Worm (Caenorhabditis elegans) whole organism, young adult: ENCODE measurements around the gene nkcc-1.

ENCODE experiments used
- B0019.2 ChIP-seq: fragments of 200-800 bp; sonication (Bioruptor generic); conservative IDR thresholded peaks from 2 replicates; pipeline ENCODE4 v1.3.6; 2022; ENCODE audit warnings: missing genetic modification reagents, missing genetic modification characterization, missing compliant biosample characterization
- K11D2.4 ChIP-seq: fragments of 200-800 bp; sonication (Bioruptor generic); IDR thresholded peaks from 2 replicates; pipeline ENCODE4 v1.3.6; 2022; ENCODE audit warnings: missing genetic modification reagents, missing genetic modification characterization, missing compliant biosample characterization
- ama-1 ChIP-seq, 3 experiments: fragments of 150-350 bp in 1 of 3; sonication (generic microtip) in 2 of 3; optimal IDR thresholded peaks; 2 replicates each; lab custom pipeline; 2014 to 2018; ENCODE audit warnings: missing biosample characterization in 2 of 3, missing genetic modification characterization in 2 of 3, missing genetic modification reagents in 2 of 3
- dox-1 ChIP-seq: fragments of 200-800 bp; sonication (Bioruptor generic); IDR thresholded peaks from 2 replicates; pipeline ENCODE4 v1.3.6; 2022; ENCODE audit warnings: missing genetic modification reagents, missing genetic modification characterization, missing compliant biosample characterization
- dpl-1 ChIP-seq: fragments of 150-350 bp; optimal IDR thresholded peaks from 2 replicates; lab custom pipeline; 2014; ENCODE audit warnings: missing biosample characterization, missing genetic modification reagents, missing genetic modification characterization
- hlh-12 ChIP-seq: sonication (generic microtip); optimal IDR thresholded peaks from 2 replicates; lab custom pipeline; 2016; ENCODE audit warnings: missing genetic modification characterization, missing compliant biosample characterization
- hlh-26 ChIP-seq: fragments of 200-800 bp; sonication (Bioruptor generic); conservative IDR thresholded peaks from 2 replicates; pipeline ENCODE4 v1.3.6; 2022; ENCODE audit warnings: missing genetic modification reagents, missing genetic modification characterization, missing compliant biosample characterization
- mes-4 ChIP-seq: sonication (generic microtip); optimal IDR thresholded peaks from 2 replicates; lab custom pipeline; 2016; ENCODE audit warnings: missing genotype, missing genetic modification characterization, missing compliant biosample characterization
- nfya-1 ChIP-seq: sonication (generic microtip); optimal IDR thresholded peaks from 2 replicates; lab custom pipeline; 2017; ENCODE audit warnings: antibody characterized with exemption, missing compliant biosample characterization, missing genetic modification characterization, borderline replicate concordance; ENCODE audit not compliant: insufficient read depth
- pha-4 ChIP-seq: fragments of 150-350 bp; sonication (generic microtip); optimal IDR thresholded peaks from 2 replicates; lab custom pipeline; 2014; ENCODE audit warnings: missing biosample characterization, missing genetic modification reagents, missing genetic modification characterization

DNA sequence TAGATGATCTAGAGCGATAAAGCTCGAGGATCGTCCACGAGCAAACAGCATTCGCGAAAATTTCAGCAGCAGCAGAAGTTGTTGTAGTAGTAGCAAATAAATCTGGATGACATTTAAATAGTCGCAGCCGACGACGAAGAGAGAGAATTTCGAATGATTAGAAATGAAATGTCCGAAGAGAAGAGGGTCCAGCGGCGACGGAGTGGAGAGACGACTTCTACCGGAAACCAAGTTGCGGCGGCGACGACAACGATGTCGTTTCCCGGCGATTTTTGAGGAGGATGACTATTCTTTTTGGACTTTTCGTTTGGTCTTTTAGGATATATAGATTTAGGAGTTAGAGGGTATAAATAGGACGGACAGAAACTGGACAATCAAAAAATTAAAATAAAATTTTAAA lies 57.5 kb downstream of the nkcc-1 start:
- no peak for TF ChIP-seq K11D2.4 (GFP tag; lab: Robert Waterston, UW)
- no peak for TF ChIP-seq nfya-1
- TF ChIP-seq ama-1 (optimal IDR thresholded peaks at IDR 0.05; lab: Kevin White, UChicago): no peak
- no peak for TF ChIP-seq ama-1 (GFP tag; optimal IDR thresholded peaks at IDR 0.05; lab: Kevin White, UChicago)
- TF ChIP-seq pha-4 (tag; lab: Kevin White, UChicago): no peak
- TF ChIP-seq B0019.2 (GFP tag; lab: Robert Waterston, UW): no peak
- no peak for TF ChIP-seq hlh-12 (tag; lab: Kevin White, UChicago)
- no peak for TF ChIP-seq hlh-26 (GFP tag; lab: Robert Waterston, UW)
- no peak for TF ChIP-seq mes-4 (tag; lab: Kevin White, UChicago)
- TF ChIP-seq dox-1: no peak
- no peak for TF ChIP-seq dpl-1 (GFP tag; lab: Kevin White, UChicago)
